Worm (Caenorhabditis elegans) whole organism, L3 larva: ENCODE measurements around the gene Y49F6C.7.

Source experiments
- R02D3.7 ChIP-seq: fragments of 150-350 bp; optimal IDR thresholded peaks from 2 replicates; lab custom pipeline; 2014; ENCODE audit warnings: missing biosample characterization, missing genetic modification characterization
- aly-2 ChIP-seq: fragments of 150-350 bp; optimal IDR thresholded peaks from 2 replicates; lab custom pipeline; 2014; ENCODE audit warnings: missing biosample characterization, missing genetic modification characterization
- ama-1 ChIP-seq: fragments of 150-350 bp; optimal IDR thresholded peaks from 2 replicates; lab custom pipeline; 2018
- ceh-28 ChIP-seq: fragments of 150-350 bp; optimal IDR thresholded peaks from 2 replicates; lab custom pipeline; 2014; ENCODE audit warnings: missing biosample characterization, missing genetic modification reagents, missing genetic modification characterization
- ceh-82 ChIP-seq: fragments of 150-350 bp; optimal IDR thresholded peaks from 2 replicates; lab custom pipeline; 2014; ENCODE audit warnings: missing biosample characterization, missing genetic modification characterization
- ceh-9 ChIP-seq: sonication (generic microtip); optimal IDR thresholded peaks from 2 replicates; lab custom pipeline; 2018; ENCODE audit warnings: missing biosample characterization, missing genetic modification characterization
- daf-12 ChIP-seq: fragments of 150-350 bp; optimal IDR thresholded peaks from 2 replicates; lab custom pipeline; 2014; ENCODE audit warnings: missing biosample characterization, missing genetic modification reagents, missing genetic modification characterization
- elt-1 ChIP-seq: fragments of 150-350 bp; optimal IDR thresholded peaks from 2 replicates; lab custom pipeline; 2014; ENCODE audit warnings: missing biosample characterization, missing genetic modification characterization
- elt-2 ChIP-seq: sonication (generic microtip); optimal IDR thresholded peaks from 2 replicates; lab custom pipeline; 2016; ENCODE audit warnings: missing genetic modification reagents, mild to moderate bottlenecking, missing genetic modification characterization, missing compliant biosample characterization
- fkh-2 ChIP-seq: fragments of 150-350 bp; optimal IDR thresholded peaks from 2 replicates; lab custom pipeline; 2014; ENCODE audit warnings: missing biosample characterization, missing genetic modification reagents, missing genetic modification characterization
- hmg-11 ChIP-seq: sonication (generic microtip); optimal IDR thresholded peaks from 2 replicates; lab custom pipeline; 2016; ENCODE audit warnings: missing genetic modification characterization, missing compliant biosample characterization
- jun-1 ChIP-seq: fragments of 150-350 bp; optimal IDR thresholded peaks from 2 replicates; lab custom pipeline; 2014; ENCODE audit warnings: missing biosample characterization, missing genetic modification reagents, missing genetic modification characterization
- lin-15B ChIP-seq: fragments of 150-350 bp; optimal IDR thresholded peaks from 2 replicates; lab custom pipeline; 2014; ENCODE audit warnings: missing biosample characterization, missing genetic modification characterization
- lin-39 ChIP-seq: fragments of 150-350 bp; optimal IDR thresholded peaks from 2 replicates; lab custom pipeline; 2018; ENCODE audit warnings: missing biosample characterization, missing genetic modification reagents, missing genetic modification characterization
- mml-1 ChIP-seq: fragments of 150-350 bp; sonication (generic microtip); optimal IDR thresholded peaks from 3 replicates; lab custom pipeline; 2014; ENCODE audit warnings: missing biosample characterization, missing genetic modification characterization
- nfya-1 ChIP-seq: sonication (generic microtip); optimal IDR thresholded peaks from 2 replicates; lab custom pipeline; 2017; ENCODE audit warnings: missing genetic modification characterization, mild to moderate bottlenecking, missing compliant biosample characterization, antibody characterized with exemption, moderate library complexity; ENCODE audit not compliant: insufficient read depth
- nhr-11 ChIP-seq: fragments of 150-350 bp; optimal IDR thresholded peaks from 2 replicates; lab custom pipeline; 2014; ENCODE audit warnings: missing biosample characterization, missing genetic modification characterization
- nhr-12 ChIP-seq: fragments of 150-350 bp; optimal IDR thresholded peaks from 2 replicates; lab custom pipeline; 2014; ENCODE audit warnings: missing biosample characterization, missing genetic modification characterization
- nhr-23 ChIP-seq: fragments of 150-350 bp; optimal IDR thresholded peaks from 2 replicates; lab custom pipeline; 2014; ENCODE audit warnings: missing biosample characterization, missing genetic modification reagents, missing genetic modification characterization
- nhr-237 ChIP-seq: fragments of 150-350 bp; optimal IDR thresholded peaks from 2 replicates; lab custom pipeline; 2014; ENCODE audit warnings: missing biosample characterization, missing genetic modification characterization
- nhr-25 ChIP-seq: sonication (generic microtip); optimal IDR thresholded peaks from 2 replicates; lab custom pipeline; 2017; ENCODE audit warnings: missing biosample characterization, missing genetic modification characterization
- nhr-28 ChIP-seq: fragments of 150-350 bp; optimal IDR thresholded peaks from 2 replicates; lab custom pipeline; 2014; ENCODE audit warnings: missing biosample characterization, missing genetic modification characterization
- nhr-43 ChIP-seq: sonication (generic microtip); optimal IDR thresholded peaks from 2 replicates; lab custom pipeline; 2016; ENCODE audit warnings: mild to moderate bottlenecking, missing genetic modification characterization, missing compliant biosample characterization; ENCODE audit not compliant: poor library complexity, severe bottlenecking
- nhr-77 ChIP-seq: fragments of 150-350 bp; optimal IDR thresholded peaks from 2 replicates; lab custom pipeline; 2014; ENCODE audit warnings: missing biosample characterization, missing genetic modification characterization
- pqm-1 ChIP-seq: fragments of 150-350 bp; optimal IDR thresholded peaks from 2 replicates; lab custom pipeline; 2017; ENCODE audit warnings: missing biosample characterization, missing genetic modification characterization, inconsistent platforms
- sea-2 ChIP-seq: fragments of 150-350 bp; sonication (generic microtip); optimal IDR thresholded peaks from 4 replicates; lab custom pipeline; 2014; ENCODE audit warnings: missing biosample characterization, missing genetic modification reagents, missing genetic modification characterization
- skn-1 ChIP-seq: fragments of 150-350 bp; optimal IDR thresholded peaks from 2 replicates; lab custom pipeline; 2014; ENCODE audit warnings: missing biosample characterization, missing genetic modification characterization
- snpc-4 ChIP-seq: fragments of 150-350 bp; optimal IDR thresholded peaks from 2 replicates; lab custom pipeline; 2014; ENCODE audit warnings: missing biosample characterization, missing genetic modification characterization
- tbx-2 ChIP-seq: sonication (generic microtip); optimal IDR thresholded peaks from 2 replicates; lab custom pipeline; 2016; ENCODE audit warnings: mild to moderate bottlenecking, missing genetic modification characterization, missing compliant biosample characterization
- unc-39 ChIP-seq: sonication (generic microtip); optimal IDR thresholded peaks from 4 replicates; lab custom pipeline; 2017; ENCODE audit warnings: missing biosample characterization, missing genetic modification characterization
- ztf-11 ChIP-seq: fragments of 150-350 bp; optimal IDR thresholded peaks from 2 replicates; lab custom pipeline; 2014; ENCODE audit warnings: missing biosample characterization, missing genetic modification characterization

Y49F6C.7 gene

DNA sequence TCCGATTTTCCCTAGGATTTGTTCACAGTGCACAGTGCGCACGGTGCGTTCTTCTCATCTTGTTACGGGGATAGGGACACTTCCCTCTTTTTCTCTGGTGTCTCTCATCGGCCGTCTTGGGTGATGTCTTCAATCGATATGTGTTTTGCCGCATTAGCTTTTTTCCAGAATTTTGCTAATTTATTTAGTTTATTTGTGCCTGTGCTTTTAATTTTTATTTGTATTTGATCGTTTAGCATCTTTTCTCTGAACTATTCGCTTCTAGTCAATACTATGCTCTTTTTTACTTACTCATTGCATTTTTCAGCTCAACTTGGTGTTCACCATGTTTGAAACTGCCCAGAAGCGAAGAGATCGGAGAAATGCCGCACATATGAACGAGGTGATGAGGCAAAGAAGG lies 27.7 kb downstream of the Y49F6C.7 start, which contains the start of gene F14D2.5:
Gene F14D2.5 (plus strand): TSS at position 301 of the 400 bp plus-strand sequence.
- TF ChIP-seq nhr-11 (tag; lab: Kevin White, UChicago), result no peak
- TF ChIP-seq ama-1 (lab: Kevin White, UChicago), result no peak
- TF ChIP-seq elt-2, result no peak
- TF ChIP-seq snpc-4, result no peak
- no peak for TF ChIP-seq nhr-23 (tag; lab: Kevin White, UChicago)
- TF ChIP-seq lin-39 (tag; lab: Kevin White, UChicago), result no peak
- TF ChIP-seq jun-1, result no peak
- no peak for TF ChIP-seq ceh-9 (tag; lab: Kevin White, UChicago)
- no peak for TF ChIP-seq nhr-237
- TF ChIP-seq, all 47 proteins: peak for 0

DNA sequence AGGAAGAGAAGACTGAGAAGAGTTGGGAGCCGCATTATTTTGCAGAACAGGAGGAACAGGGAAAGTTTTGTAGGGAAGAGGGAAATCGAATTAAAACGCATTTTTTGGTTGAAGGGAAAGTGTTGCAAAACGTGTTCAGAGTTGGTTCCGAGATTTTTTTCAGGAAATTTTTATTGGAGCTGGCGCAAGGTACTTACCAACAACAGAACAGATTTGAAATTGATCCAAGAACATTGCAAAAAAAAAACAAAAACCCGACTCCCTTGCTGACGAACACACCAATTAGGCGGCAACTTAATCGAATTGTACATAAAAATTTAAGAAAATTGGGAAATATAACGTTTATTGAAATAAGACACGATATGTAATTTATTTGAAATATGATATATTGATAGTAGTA lies 29.4 kb downstream of the Y49F6C.7 start, which contains the start of gene F14D2.7:
Gene F14D2.7 (minus strand): TSS at position 101 of the 400 bp plus-strand sequence.
- TF ChIP-seq nhr-28 (no peak), ceh-9 (tag; lab: Kevin White, UChicago) (no peak), nhr-12 (no peak), elt-1 (no peak), pqm-1 (tag; lab: Kevin White, UChicago) (no peak), nhr-237 (no peak), ama-1 (lab: Kevin White, UChicago) (no peak), nfya-1 (no peak), ceh-82 (tag; lab: Kevin White, UChicago) (no peak), R02D3.7 (no peak), nhr-43 (tag; lab: Kevin White, UChicago) (no peak), nhr-11 (tag; lab: Kevin White, UChicago) (no peak), daf-12 (tag; lab: Kevin White, UChicago) (no peak)

DNA sequence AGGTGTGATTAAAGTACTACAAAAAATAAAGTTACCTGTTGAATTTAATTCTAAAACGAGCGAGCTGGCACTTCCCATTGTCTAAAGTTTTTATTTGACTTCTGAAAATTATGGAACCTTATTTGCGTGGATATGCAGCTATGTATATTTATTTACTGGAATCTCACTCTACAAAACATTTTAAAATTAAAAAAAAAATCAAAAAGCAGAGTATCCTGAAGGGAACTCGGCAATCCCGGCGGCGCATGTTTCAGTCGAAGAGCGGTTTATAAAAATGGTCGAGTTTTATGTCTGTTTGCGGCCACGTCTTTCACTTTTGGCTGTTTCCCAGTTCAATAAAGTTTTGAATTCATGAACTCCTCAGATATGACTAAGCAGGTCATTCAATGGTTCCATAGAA lies 31.0 kb downstream of the Y49F6C.7 start, which contains the start of gene F14D2.19:
Gene F14D2.19 (minus strand): TSS at position 101 of the 400 bp plus-strand sequence.
- no peak for TF ChIP-seq daf-12 (tag; lab: Kevin White, UChicago)

ce11 chrII:3332039-3332438 lies 36.0 kb downstream of the Y49F6C.7 start, which contains the start of gene irld-27:
Gene irld-27 (plus strand): TSS chrII:3332339.
- TF ChIP-seq ztf-11 (tag; lab: Kevin White, UChicago) (no peak), nhr-25 (tag; lab: Kevin White, UChicago) (no peak), hmg-11 (tag; lab: Kevin White, UChicago) (no peak)

DNA sequence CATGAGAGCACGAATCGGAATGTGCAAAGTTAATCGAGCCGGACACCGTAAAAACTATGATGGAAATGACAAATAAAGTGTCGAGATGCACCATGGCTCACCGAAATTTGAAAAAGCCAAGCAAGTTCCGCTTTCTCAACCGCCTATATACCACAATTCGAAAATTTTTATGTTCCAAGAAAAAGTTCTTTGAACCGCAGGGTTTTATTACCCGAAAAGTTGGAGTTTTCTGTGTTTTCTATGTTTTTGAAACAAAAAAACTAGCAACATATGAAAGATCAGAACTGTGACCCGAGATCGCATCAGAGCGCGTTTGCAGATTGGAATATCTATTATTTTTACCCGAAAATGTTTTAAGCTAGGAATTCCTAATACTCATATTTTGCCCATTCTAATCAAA lies 40.9 kb downstream of the Y49F6C.7 start, which contains the start of gene Y46D2A.3:
Gene Y46D2A.3 (minus strand): TSS at position 101 of the 400 bp plus-strand sequence.
- TF ChIP-seq pqm-1 (tag; lab: Kevin White, UChicago), result no peak
- no peak for TF ChIP-seq sea-2 (GFP tag; lab: Kevin White, UChicago)
- TF ChIP-seq mml-1 (tag; lab: Kevin White, UChicago), result no peak
- TF ChIP-seq nhr-77 (tag; lab: Kevin White, UChicago), result no peak
- TF ChIP-seq fkh-2 (tag; lab: Kevin White, UChicago), result no peak
- TF ChIP-seq ama-1 (lab: Kevin White, UChicago), result no peak
- TF ChIP-seq elt-1, result no peak
- no peak for TF ChIP-seq lin-15B (tag; lab: Kevin White, UChicago)
- no peak for TF ChIP-seq skn-1
- no peak for TF ChIP-seq ceh-28
- TF ChIP-seq lin-39 (tag; lab: Kevin White, UChicago), result no peak

DNA sequence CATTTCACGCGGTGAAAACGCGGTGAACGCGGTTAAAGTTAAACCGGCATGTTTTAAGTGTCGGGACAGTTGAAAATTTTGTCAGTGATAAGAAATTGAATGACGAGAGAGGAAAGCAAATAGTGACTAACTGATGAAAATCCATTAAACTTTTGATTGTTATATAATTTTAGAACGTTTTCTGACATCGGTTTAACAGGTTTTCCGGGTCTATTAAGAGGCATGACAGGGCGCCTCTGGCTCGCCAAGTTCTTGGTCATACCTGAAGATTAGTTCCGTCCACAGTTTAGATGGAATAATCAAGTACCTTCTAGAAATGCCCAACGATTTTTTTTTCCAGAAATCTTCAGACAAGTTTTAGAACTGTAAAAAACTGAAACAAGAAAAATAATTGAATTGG lies 44.8 kb downstream of the Y49F6C.7 start, which contains the start of gene Y46D2A.2:
Gene Y46D2A.2 (minus strand): TSS at position 101 of the 400 bp plus-strand sequence.
- no peak for TF ChIP-seq ceh-9 (tag; lab: Kevin White, UChicago)
- no peak for TF ChIP-seq aly-2 (tag; lab: Kevin White, UChicago)
- no peak for TF ChIP-seq fkh-2 (tag; lab: Kevin White, UChicago)
- TF ChIP-seq tbx-2, result no peak
- no peak for TF ChIP-seq ceh-82 (tag; lab: Kevin White, UChicago)
- TF ChIP-seq elt-2, result peak; percentile 28
- no peak for TF ChIP-seq unc-39 (tag; lab: Kevin White, UChicago)
